Worm (Caenorhabditis elegans): ENCODE results near the gene tbcb-1.

Gene tbcb-1

DNA sequence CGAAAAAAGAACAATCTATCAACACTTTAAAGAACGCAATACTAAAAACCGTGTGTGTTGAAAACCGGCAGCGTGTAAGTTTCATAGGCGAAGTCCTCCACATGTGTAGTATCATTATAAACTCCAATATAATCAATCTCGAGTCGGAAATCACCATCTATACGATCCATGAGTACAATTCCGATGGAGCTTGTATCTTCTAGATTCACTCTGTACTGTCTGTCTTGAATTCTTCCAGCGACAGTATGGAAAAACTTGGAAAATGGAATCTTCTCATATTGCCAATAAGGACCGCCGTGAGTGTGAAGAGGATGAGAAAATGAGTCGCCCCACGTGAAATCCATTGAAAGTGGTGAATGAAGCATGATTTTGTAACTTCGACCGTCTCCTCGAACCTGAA is 25.0 kb upstream of the tbcb-1 start (continued):
- peak; percentile 31 for TF ChIP-seq nhr-48 (tag; optimal IDR thresholded peaks at IDR 0.05)
- TF ChIP-seq sdz-12 (GFP tag; optimal IDR thresholded peaks at IDR 0.05), result no peak
- TF ChIP-seq mxl-3 (GFP tag; optimal IDR thresholded peaks at IDR 0.05), result no peak
- TF ChIP-seq jun-1 (tag; optimal IDR thresholded peaks at IDR 0.05), result no peak
- TF ChIP-seq hif-1 (tag; optimal IDR thresholded peaks at IDR 0.05), result no peak
- TF ChIP-seq nhr-10 (tag; optimal IDR thresholded peaks at IDR 0.05), result no peak
- TF ChIP-seq mdl-1 (tag; optimal IDR thresholded peaks at IDR 0.05), result no peak
- no peak for TF ChIP-seq egl-27 (tag; optimal IDR thresholded peaks at IDR 0.05)
- TF ChIP-seq daf-8 (GFP tag; IDR thresholded peaks at IDR 0.05), result no peak
- no peak for TF ChIP-seq nhr-237 (tag; optimal IDR thresholded peaks at IDR 0.05)
- TF ChIP-seq tag-97 (GFP tag; IDR thresholded peaks at IDR 0.05), result no peak
- TF ChIP-seq ctbp-1 (GFP tag; IDR thresholded peaks at IDR 0.05), result no peak
- peak; percentile 7 for TF ChIP-seq spr-3 (GFP tag; optimal IDR thresholded peaks at IDR 0.05)
- TF ChIP-seq snpc-1.2 (GFP tag; IDR thresholded peaks at IDR 0.05), result no peak

DNA sequence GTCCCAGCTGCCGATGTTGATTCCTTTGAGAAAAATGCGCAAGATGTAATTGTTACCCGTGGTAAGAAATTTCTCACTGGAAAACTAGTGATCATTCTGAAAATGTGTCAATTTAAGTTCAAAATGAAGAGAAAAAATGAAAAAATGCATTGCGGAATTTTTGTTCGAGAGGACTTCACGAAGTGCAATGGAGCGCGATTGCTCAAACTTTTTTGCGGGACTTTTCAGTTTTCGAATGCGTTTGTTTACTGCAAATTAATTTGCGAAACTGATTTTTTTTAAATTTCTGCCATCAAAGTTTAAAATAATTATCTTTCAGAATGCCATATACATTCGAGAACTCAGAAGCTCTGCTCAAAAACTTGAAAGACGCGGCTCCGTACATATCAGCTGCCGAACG is 23.4 kb upstream of the tbcb-1 start, which contains the start of the genes nuaf-1 and bir-2:
Gene nuaf-1 (minus strand): TSS at position 98 of the 400 bp plus-strand sequence.
Gene bir-2 (plus strand): TSS at position 318 of the 400 bp plus-strand sequence.
- no peak for TF ChIP-seq fkh-10 (GFP tag; optimal IDR thresholded peaks at IDR 0.05)
- TF ChIP-seq ceh-28 (tag; optimal IDR thresholded peaks at IDR 0.05), result no peak
- no peak for TF ChIP-seq T26A8.4 (GFP tag; IDR thresholded peaks at IDR 0.05)
- no peak for TF ChIP-seq lir-3 (tag; optimal IDR thresholded peaks at IDR 0.05)
- no peak for TF ChIP-seq sdz-12 (GFP tag; optimal IDR thresholded peaks at IDR 0.05)
- TF ChIP-seq lin-15B (tag; optimal IDR thresholded peaks at IDR 0.05), result peak; percentile 29
- TF ChIP-seq ama-1 (optimal IDR thresholded peaks at IDR 0.05), result no peak
- peak; percentile 81 for TF ChIP-seq dpl-1 (GFP tag; optimal IDR thresholded peaks at IDR 0.05)
- no peak for TF ChIP-seq unc-62 (GFP tag; optimal IDR thresholded peaks at IDR 0.05 in 1 of 2)
- no peak for TF ChIP-seq unc-62 (tag; optimal IDR thresholded peaks at IDR 0.05)
- no peak for TF ChIP-seq madf-5 (GFP tag; IDR thresholded peaks at IDR 0.05)
- TF ChIP-seq zag-1 (tag; optimal IDR thresholded peaks at IDR 0.05), result no peak
- no peak for TF ChIP-seq pha-4 (GFP tag; IDR thresholded peaks at IDR 0.05)
- TF ChIP-seq pha-4 (tag; optimal IDR thresholded peaks at IDR 0.05), result no peak
- no peak for TF ChIP-seq F10B5.3 (tag; optimal IDR thresholded peaks at IDR 0.05)
- no peak for TF ChIP-seq lin-1 (GFP tag; IDR thresholded peaks at IDR 0.05)
- TF ChIP-seq dmd-9 (GFP tag; IDR thresholded peaks at IDR 0.05), result no peak
- no peak for TF ChIP-seq Y105C5A.15 (GFP tag; IDR thresholded peaks at IDR 0.05)
- TF ChIP-seq unc-130 (GFP tag; optimal IDR thresholded peaks at IDR 0.05), result no peak
- TF ChIP-seq ZK337.2 (GFP tag; IDR thresholded peaks at IDR 0.05), result no peak
- TF ChIP-seq F37D6.2 (tag; optimal IDR thresholded peaks at IDR 0.05), result no peak
- TF ChIP-seq zfp-3 (GFP tag; conservative IDR thresholded peaks at IDR 0.05), result no peak
- TF ChIP-seq jun-1 (tag; optimal IDR thresholded peaks at IDR 0.05), result no peak
- TF ChIP-seq nhr-11 (tag; optimal IDR thresholded peaks at IDR 0.05), result no peak
- no peak for TF ChIP-seq spr-3 (GFP tag; optimal IDR thresholded peaks at IDR 0.05)
- no peak for TF ChIP-seq nhr-25 (tag; optimal IDR thresholded peaks at IDR 0.05; ENCODE audit: borderline replicate concordance, insufficient read depth)
- no peak for TF ChIP-seq lin-39 (tag; optimal IDR thresholded peaks at IDR 0.05)
- TF ChIP-seq T20F7.1 (GFP tag; optimal IDR thresholded peaks at IDR 0.05), result no peak
- TF ChIP-seq cey-2 (tag; optimal IDR thresholded peaks at IDR 0.05; ENCODE audit: borderline replicate concordance, insufficient read depth), result no peak
- peak; percentile 90 for TF ChIP-seq nhr-6 (tag; optimal IDR thresholded peaks at IDR 0.05)
- TF ChIP-seq lin-29 (GFP tag; IDR thresholded peaks at IDR 0.05), result no peak
- 0 out of 2 replicates have a peak, but pooled peaks have one; percentile 37 for TF ChIP-seq snpc-1.2 (GFP tag; IDR thresholded peaks at IDR 0.05)
- no peak for TF ChIP-seq daf-8 (GFP tag; IDR thresholded peaks at IDR 0.05)
- peak; percentile 53 for TF ChIP-seq mep-1 (tag; optimal IDR thresholded peaks at IDR 0.05)
- TF ChIP-seq aha-1 (tag), result peak; percentile 86
- TF ChIP-seq ceh-32 (tag; optimal IDR thresholded peaks at IDR 0.05; ENCODE audit: poor library complexity), result no peak
- no peak for TF ChIP-seq lim-7 (GFP tag; IDR thresholded peaks at IDR 0.05)
- TF ChIP-seq ceh-62 (tag; optimal IDR thresholded peaks at IDR 0.05), result no peak
- no peak for TF ChIP-seq mxl-2 (GFP tag; conservative IDR thresholded peaks at IDR 0.05)
- TF ChIP-seq F49E8.2 (tag; optimal IDR thresholded peaks at IDR 0.05; ENCODE audit: borderline replicate concordance), result no peak
- TF ChIP-seq set-16 (GFP tag; IDR thresholded peaks at IDR 0.05), result no peak
- TF ChIP-seq Y5F2A.4 (GFP tag; optimal IDR thresholded peaks at IDR 0.05), result no peak
- no peak for TF ChIP-seq mdl-1 (tag; optimal IDR thresholded peaks at IDR 0.05)
